Worm (Caenorhabditis elegans) whole organism, L3 larva: ENCODE results near the gene spr-2.

ENCODE experiments used
- R02D3.7 ChIP-seq: fragments of 150-350 bp; optimal IDR thresholded peaks from 2 replicates; lab custom pipeline; 2014; ENCODE audit warnings: missing biosample characterization, missing genetic modification characterization
- ZK546.5 ChIP-seq: sonication (generic microtip); optimal IDR thresholded peaks from 2 replicates; lab custom pipeline; 2017; ENCODE audit warnings: missing biosample characterization, missing genetic modification characterization
- ama-1 ChIP-seq: fragments of 150-350 bp; optimal IDR thresholded peaks from 2 replicates; lab custom pipeline; 2018
- ceh-16 ChIP-seq: sonication (generic microtip); optimal IDR thresholded peaks from 2 replicates; lab custom pipeline; 2017; ENCODE audit warnings: missing biosample characterization, missing genetic modification characterization
- daf-12 ChIP-seq: fragments of 150-350 bp; optimal IDR thresholded peaks from 2 replicates; lab custom pipeline; 2014; ENCODE audit warnings: missing biosample characterization, missing genetic modification reagents, missing genetic modification characterization
- egl-27 ChIP-seq: sonication (generic microtip); optimal IDR thresholded peaks from 4 replicates; lab custom pipeline; 2017; ENCODE audit warnings: missing biosample characterization, missing genetic modification reagents, missing genetic modification characterization
- elt-1 ChIP-seq: fragments of 150-350 bp; optimal IDR thresholded peaks from 2 replicates; lab custom pipeline; 2014; ENCODE audit warnings: missing biosample characterization, missing genetic modification characterization
- elt-2 ChIP-seq: sonication (generic microtip); optimal IDR thresholded peaks from 2 replicates; lab custom pipeline; 2016; ENCODE audit warnings: missing genetic modification reagents, mild to moderate bottlenecking, missing genetic modification characterization, missing compliant biosample characterization
- elt-3 ChIP-seq, 3 experiments: fragments of 150-350 bp in 1 of 3; sonication (generic microtip) in 2 of 3; optimal IDR thresholded peaks; 2 replicates in 2 of 3; 4 replicates in 1 of 3; lab custom pipeline; 2014 to 2017; ENCODE audit warnings: missing biosample characterization in 3 of 3, missing genetic modification characterization in 3 of 3
- eor-1 ChIP-seq, 2 experiments: fragments of 150-350 bp; optimal IDR thresholded peaks; 2 replicates each; lab custom pipeline; 2014 to 2018; ENCODE audit warnings: missing biosample characterization in 2 of 2, missing genetic modification characterization in 2 of 2
- fkh-10 ChIP-seq: sonication (generic microtip); optimal IDR thresholded peaks from 2 replicates; lab custom pipeline; 2017; ENCODE audit warnings: missing biosample characterization, missing genetic modification reagents, missing genetic modification characterization
- fkh-2 ChIP-seq: fragments of 150-350 bp; optimal IDR thresholded peaks from 2 replicates; lab custom pipeline; 2014; ENCODE audit warnings: missing biosample characterization, missing genetic modification reagents, missing genetic modification characterization
- fos-1 ChIP-seq: fragments of 150-350 bp; optimal IDR thresholded peaks from 2 replicates; lab custom pipeline; 2014; ENCODE audit warnings: missing biosample characterization, missing genetic modification characterization
- hmg-11 ChIP-seq: sonication (generic microtip); optimal IDR thresholded peaks from 2 replicates; lab custom pipeline; 2016; ENCODE audit warnings: missing genetic modification characterization, missing compliant biosample characterization
- jun-1 ChIP-seq: fragments of 150-350 bp; optimal IDR thresholded peaks from 2 replicates; lab custom pipeline; 2014; ENCODE audit warnings: missing biosample characterization, missing genetic modification reagents, missing genetic modification characterization
- lin-15B ChIP-seq: fragments of 150-350 bp; optimal IDR thresholded peaks from 2 replicates; lab custom pipeline; 2014; ENCODE audit warnings: missing biosample characterization, missing genetic modification characterization
- lsy-12 ChIP-seq: sonication (generic microtip); optimal IDR thresholded peaks from 2 replicates; lab custom pipeline; 2016; ENCODE audit warnings: mild to moderate bottlenecking, missing genetic modification characterization, missing compliant biosample characterization
- nfya-1 ChIP-seq: sonication (generic microtip); optimal IDR thresholded peaks from 2 replicates; lab custom pipeline; 2017; ENCODE audit warnings: missing genetic modification characterization, mild to moderate bottlenecking, missing compliant biosample characterization, antibody characterized with exemption, moderate library complexity; ENCODE audit not compliant: insufficient read depth
- nhr-11 ChIP-seq: fragments of 150-350 bp; optimal IDR thresholded peaks from 2 replicates; lab custom pipeline; 2014; ENCODE audit warnings: missing biosample characterization, missing genetic modification characterization
- nhr-12 ChIP-seq: fragments of 150-350 bp; optimal IDR thresholded peaks from 2 replicates; lab custom pipeline; 2014; ENCODE audit warnings: missing biosample characterization, missing genetic modification characterization
- nhr-23 ChIP-seq: fragments of 150-350 bp; optimal IDR thresholded peaks from 2 replicates; lab custom pipeline; 2014; ENCODE audit warnings: missing biosample characterization, missing genetic modification reagents, missing genetic modification characterization
- nhr-237 ChIP-seq: fragments of 150-350 bp; optimal IDR thresholded peaks from 2 replicates; lab custom pipeline; 2014; ENCODE audit warnings: missing biosample characterization, missing genetic modification characterization
- nhr-25 ChIP-seq: sonication (generic microtip); optimal IDR thresholded peaks from 2 replicates; lab custom pipeline; 2017; ENCODE audit warnings: missing biosample characterization, missing genetic modification characterization
- nhr-43 ChIP-seq: sonication (generic microtip); optimal IDR thresholded peaks from 2 replicates; lab custom pipeline; 2016; ENCODE audit warnings: mild to moderate bottlenecking, missing genetic modification characterization, missing compliant biosample characterization; ENCODE audit not compliant: poor library complexity, severe bottlenecking
- nhr-76 ChIP-seq: fragments of 150-350 bp; sonication (generic microtip); optimal IDR thresholded peaks from 5 replicates; lab custom pipeline; 2014; ENCODE audit warnings: missing biosample characterization, missing genetic modification characterization
- nhr-77 ChIP-seq: fragments of 150-350 bp; optimal IDR thresholded peaks from 2 replicates; lab custom pipeline; 2014; ENCODE audit warnings: missing biosample characterization, missing genetic modification characterization
- pha-4 ChIP-seq: fragments of 150-350 bp; optimal IDR thresholded peaks from 2 replicates; lab custom pipeline; 2014; ENCODE audit warnings: missing biosample characterization, missing genetic modification reagents, missing genetic modification characterization
- pqm-1 ChIP-seq: fragments of 150-350 bp; optimal IDR thresholded peaks from 2 replicates; lab custom pipeline; 2017; ENCODE audit warnings: missing biosample characterization, missing genetic modification characterization, inconsistent platforms
- sea-2 ChIP-seq: fragments of 150-350 bp; sonication (generic microtip); optimal IDR thresholded peaks from 4 replicates; lab custom pipeline; 2014; ENCODE audit warnings: missing biosample characterization, missing genetic modification reagents, missing genetic modification characterization
- tbx-2 ChIP-seq: sonication (generic microtip); optimal IDR thresholded peaks from 2 replicates; lab custom pipeline; 2016; ENCODE audit warnings: mild to moderate bottlenecking, missing genetic modification characterization, missing compliant biosample characterization
- unc-62 ChIP-seq: fragments of 150-350 bp; sonication (generic microtip); optimal IDR thresholded peaks from 4 replicates; lab custom pipeline; 2014; ENCODE audit warnings: missing biosample characterization, missing genetic modification reagents, missing genetic modification characterization
- zag-1 ChIP-seq: fragments of 150-350 bp; optimal IDR thresholded peaks from 2 replicates; lab custom pipeline; 2014; ENCODE audit warnings: missing biosample characterization, missing genetic modification characterization
- ztf-11 ChIP-seq: fragments of 150-350 bp; optimal IDR thresholded peaks from 2 replicates; lab custom pipeline; 2014; ENCODE audit warnings: missing biosample characterization, missing genetic modification characterization
- ztf-4 ChIP-seq: fragments of 150-350 bp; optimal IDR thresholded peaks from 2 replicates; lab custom pipeline; 2014; ENCODE audit warnings: missing biosample characterization, missing genetic modification characterization

The spr-2 gene

DNA sequence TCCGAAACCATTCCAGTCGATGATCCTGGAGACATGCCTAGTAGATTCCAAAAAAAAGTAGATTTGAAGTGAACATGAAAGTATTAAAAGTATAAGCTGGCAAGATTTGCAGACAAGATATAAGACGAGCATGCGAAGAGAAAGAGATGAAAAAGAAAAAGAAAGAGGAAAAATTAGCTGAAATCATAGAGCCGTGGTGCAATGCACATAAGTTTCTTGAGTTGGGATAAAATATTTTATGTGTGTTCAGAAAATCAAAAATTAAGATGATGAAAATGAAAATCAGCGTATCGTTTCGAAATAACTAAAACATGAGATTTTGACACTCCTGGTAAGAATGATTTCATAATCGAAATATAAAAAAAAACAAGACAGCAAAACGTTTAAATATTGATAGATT lies 46.8 kb upstream of the spr-2 start, which contains the start of gene T11B7.2:
T11B7.2 (minus strand) TSS at position 101 of the 400 bp plus-strand sequence.
- TF ChIP-seq egl-27 (tag; lab: Kevin White, UChicago) (no peak), tbx-2 (no peak)

DNA sequence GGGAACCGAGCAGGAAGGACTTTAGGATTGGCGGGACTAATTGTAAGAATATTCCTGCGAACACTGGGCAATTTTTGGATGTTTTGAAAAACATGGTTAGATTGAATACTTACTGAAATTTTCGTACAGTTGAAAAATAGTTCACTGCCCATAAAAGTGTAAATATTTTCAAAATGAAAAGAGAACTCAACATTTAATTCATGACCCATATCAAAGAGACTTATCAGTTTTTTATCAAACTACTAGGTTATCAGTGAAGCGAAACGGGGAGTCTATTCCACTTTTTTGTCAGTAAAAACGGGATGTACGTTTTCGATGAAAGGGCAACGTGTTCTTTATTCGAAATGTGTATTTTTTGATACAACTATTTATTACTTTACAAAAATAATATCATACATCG lies 45.3 kb upstream of the spr-2 start:
- TF ChIP-seq jun-1 (tag; lab: Kevin White, UChicago) (peak; percentile 4), lin-15B (tag; lab: Kevin White, UChicago) (no peak), daf-12 (tag; lab: Kevin White, UChicago) (no peak), ztf-4 (no peak), elt-2 (peak; percentile 81), pha-4 (peak; percentile 23), fos-1 (tag; lab: Kevin White, UChicago) (no peak), ama-1 (lab: Kevin White, UChicago) (no peak), fkh-2 (no peak), nhr-43 (tag; lab: Kevin White, UChicago) (no peak), pqm-1 (tag; lab: Kevin White, UChicago) (peak; percentile 55), ztf-11 (tag; lab: Kevin White, UChicago) (no peak)

- TF ChIP-seq daf-12 (tag; lab: Kevin White, UChicago), result no peak
- TF ChIP-seq nhr-25 (tag; lab: Kevin White, UChicago), result no peak
- no peak for TF ChIP-seq egl-27 (tag; lab: Kevin White, UChicago)
Measured at ce11 chrIV:8847918-8848317, 43.3 kb upstream of the spr-2 start, which contains the start of gene col-118. Gene col-118 (plus strand): TSS chrIV:8848218.

DNA sequence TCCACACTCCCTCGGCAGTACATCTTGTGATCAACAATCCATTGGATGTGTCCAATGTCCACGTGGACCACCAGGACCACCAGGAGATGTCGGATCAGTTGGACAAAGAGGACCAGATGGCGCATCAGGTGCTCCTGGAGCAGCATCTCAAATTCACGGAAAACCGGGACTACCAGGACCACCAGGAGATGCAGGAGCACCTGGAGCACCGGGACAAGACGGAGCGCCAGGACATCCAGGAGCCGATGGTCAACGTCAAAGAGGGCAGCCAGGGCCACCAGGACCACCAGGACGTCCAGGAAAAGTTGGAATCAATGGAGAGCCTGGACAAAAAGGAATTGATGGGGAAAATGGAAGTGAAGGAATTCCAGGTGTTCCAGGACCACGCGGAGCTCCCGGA lies 42.3 kb upstream of the spr-2 start:
- no peak for TF ChIP-seq fkh-10 (GFP tag; lab: Kevin White, UChicago)
- no peak for TF ChIP-seq nhr-76 (tag; lab: Kevin White, UChicago)
- TF ChIP-seq R02D3.7 (tag; lab: Kevin White, UChicago), result no peak
- TF ChIP-seq lsy-12 (tag; lab: Kevin White, UChicago), result no peak
- no peak for TF ChIP-seq nhr-237
- no peak for TF ChIP-seq ZK546.5 (tag; lab: Kevin White, UChicago)
- TF ChIP-seq fkh-2, result no peak
- TF ChIP-seq ceh-16 (tag; lab: Kevin White, UChicago), result no peak
- TF ChIP-seq hmg-11, result no peak
- TF ChIP-seq ztf-11 (tag; lab: Kevin White, UChicago), result no peak
- TF ChIP-seq nhr-12 (tag; lab: Kevin White, UChicago), result no peak
- no peak for TF ChIP-seq zag-1 (tag; lab: Kevin White, UChicago)
- no peak for TF ChIP-seq lin-15B (tag; lab: Kevin White, UChicago)
- no peak for TF ChIP-seq nhr-23 (tag; lab: Kevin White, UChicago)
- TF ChIP-seq eor-1 (tag; optimal IDR thresholded peaks at IDR 0.05; lab: Kevin White, UChicago), result no peak
- TF ChIP-seq unc-62 (GFP tag; lab: Kevin White, UChicago), result no peak

- TF ChIP-seq sea-2, result no peak
- no peak for TF ChIP-seq nhr-11
- no peak for TF ChIP-seq pha-4
- no peak for TF ChIP-seq elt-3 (tag; optimal IDR thresholded peaks at IDR 0.05; lab: Kevin White, UChicago)
- no peak for TF ChIP-seq R02D3.7 (tag; lab: Kevin White, UChicago)
- no peak for TF ChIP-seq nhr-77
- TF ChIP-seq ama-1 (lab: Kevin White, UChicago), result no peak
- TF ChIP-seq tbx-2, result no peak
- TF ChIP-seq fkh-10 (GFP tag; lab: Kevin White, UChicago), result no peak
- no peak for TF ChIP-seq elt-1 (tag; lab: Kevin White, UChicago)
- TF ChIP-seq unc-62 (GFP tag; lab: Kevin White, UChicago), result no peak
- no peak for TF ChIP-seq eor-1 (tag; optimal IDR thresholded peaks at IDR 0.05; lab: Kevin White, UChicago)
- no peak for TF ChIP-seq nhr-76 (tag; lab: Kevin White, UChicago)
- no peak for TF ChIP-seq pqm-1 (tag; lab: Kevin White, UChicago)
- TF ChIP-seq nfya-1 (tag; lab: Kevin White, UChicago), result no peak
- no peak for TF ChIP-seq fos-1 (tag; lab: Kevin White, UChicago)
Measured at ce11 chrIV:8850807-8851206, 40.5 kb upstream of the spr-2 start.
